Worm (Caenorhabditis elegans) whole organism, L2 larva: ENCODE data around the gene col-71.

Source experiments
- C34F6.9 ChIP-seq: fragments of 150-350 bp; optimal IDR thresholded peaks from 2 replicates; lab custom pipeline; 2014; ENCODE audit warnings: missing biosample characterization, missing genetic modification characterization
- R02D3.7 ChIP-seq: fragments of 150-350 bp; optimal IDR thresholded peaks from 2 replicates; lab custom pipeline; 2014; ENCODE audit warnings: missing biosample characterization, missing genetic modification characterization
- ama-1 ChIP-seq: fragments of 150-350 bp; optimal IDR thresholded peaks from 2 replicates; lab custom pipeline; 2018; ENCODE audit warnings: inconsistent platforms
- blmp-1 ChIP-seq: sonication (generic microtip); optimal IDR thresholded peaks from 2 replicates; lab custom pipeline; 2017; ENCODE audit warnings: missing genetic modification characterization, mild to moderate bottlenecking, missing compliant biosample characterization, antibody characterized with exemption, moderate library complexity; ENCODE audit not compliant: insufficient read depth
- ceh-16 ChIP-seq: fragments of 150-350 bp; optimal IDR thresholded peaks from 2 replicates; lab custom pipeline; 2014; ENCODE audit warnings: missing biosample characterization, missing genetic modification characterization
- ceh-82 ChIP-seq: fragments of 150-350 bp; optimal IDR thresholded peaks from 2 replicates; lab custom pipeline; 2014; ENCODE audit warnings: missing biosample characterization, missing genetic modification characterization
- dmd-4 ChIP-seq: sonication (generic microtip); optimal IDR thresholded peaks from 2 replicates; lab custom pipeline; 2017; ENCODE audit warnings: missing biosample characterization, missing genetic modification characterization
- egl-27 ChIP-seq: sonication (generic microtip); optimal IDR thresholded peaks from 3 replicates; lab custom pipeline; 2017; ENCODE audit warnings: missing biosample characterization, missing genetic modification reagents, missing genetic modification characterization
- elt-1 ChIP-seq: fragments of 150-350 bp; optimal IDR thresholded peaks from 2 replicates; lab custom pipeline; 2014; ENCODE audit warnings: missing biosample characterization, missing genetic modification characterization
- elt-3 ChIP-seq: sonication (generic microtip); optimal IDR thresholded peaks from 2 replicates; lab custom pipeline; 2017; ENCODE audit warnings: missing biosample characterization, missing genetic modification characterization
- lin-13 ChIP-seq: fragments of 150-350 bp; optimal IDR thresholded peaks from 2 replicates; lab custom pipeline; 2014; ENCODE audit warnings: missing biosample characterization, missing genetic modification reagents, missing genetic modification characterization
- lin-39 ChIP-seq: fragments of 150-350 bp; optimal IDR thresholded peaks from 2 replicates; lab custom pipeline; 2014; ENCODE audit warnings: missing biosample characterization, missing genetic modification reagents, missing genetic modification characterization
- lsy-2 ChIP-seq, 2 experiments: fragments of 150-350 bp in 1 of 2; sonication (generic microtip) in 1 of 2; optimal IDR thresholded peaks; 2 replicates each; lab custom pipeline; 2014 to 2017; ENCODE audit warnings: missing biosample characterization in 2 of 2, missing genetic modification characterization in 2 of 2
- mab-5 ChIP-seq: fragments of 150-350 bp; optimal IDR thresholded peaks from 2 replicates; lab custom pipeline; 2014; ENCODE audit warnings: missing biosample characterization, missing genetic modification characterization
- nhr-10 ChIP-seq: sonication (generic microtip); optimal IDR thresholded peaks from 2 replicates; lab custom pipeline; 2017; ENCODE audit warnings: missing biosample characterization, missing genetic modification characterization
- nhr-11 ChIP-seq: fragments of 150-350 bp; optimal IDR thresholded peaks from 2 replicates; lab custom pipeline; 2014; ENCODE audit warnings: missing biosample characterization, missing genetic modification characterization
- nhr-12 ChIP-seq: fragments of 150-350 bp; optimal IDR thresholded peaks from 2 replicates; lab custom pipeline; 2014; ENCODE audit warnings: missing biosample characterization, missing genetic modification characterization
- nhr-129 ChIP-seq: fragments of 150-350 bp; optimal IDR thresholded peaks from 2 replicates; lab custom pipeline; 2014; ENCODE audit warnings: missing biosample characterization, missing genetic modification characterization
- nhr-21 ChIP-seq: fragments of 150-350 bp; optimal IDR thresholded peaks from 2 replicates; lab custom pipeline; 2014; ENCODE audit warnings: missing biosample characterization, missing genetic modification characterization
- nhr-23 ChIP-seq: fragments of 150-350 bp; optimal IDR thresholded peaks from 2 replicates; lab custom pipeline; 2014; ENCODE audit warnings: missing biosample characterization, missing genetic modification reagents, missing genetic modification characterization
- nhr-237 ChIP-seq: fragments of 150-350 bp; optimal IDR thresholded peaks from 2 replicates; lab custom pipeline; 2014; ENCODE audit warnings: missing biosample characterization, missing genetic modification characterization
- nhr-6 ChIP-seq: fragments of 150-350 bp; optimal IDR thresholded peaks from 2 replicates; lab custom pipeline; 2014; ENCODE audit warnings: missing biosample characterization, missing genetic modification characterization
- sma-3 ChIP-seq: sonication (generic microtip); optimal IDR thresholded peaks from 2 replicates; lab custom pipeline; 2016; ENCODE audit warnings: missing genetic modification reagents, missing genetic modification characterization, missing compliant biosample characterization
- sma-9 ChIP-seq, 2 experiments: fragments of 150-350 bp in 1 of 2; sonication (generic microtip) in 1 of 2; optimal IDR thresholded peaks; 2 replicates each; lab custom pipeline; 2014 to 2016; ENCODE audit warnings: missing genetic modification characterization in 2 of 2, mild to moderate bottlenecking in 1 of 2, missing biosample characterization in 1 of 2, missing compliant biosample characterization in 1 of 2, missing genetic modification reagents in 1 of 2, moderate library complexity in 1 of 2
- snpc-4 ChIP-seq: fragments of 150-350 bp; optimal IDR thresholded peaks from 2 replicates; lab custom pipeline; 2014; ENCODE audit warnings: missing biosample characterization, missing genetic modification characterization
- unc-55 ChIP-seq: fragments of 150-350 bp; sonication (generic microtip); optimal IDR thresholded peaks from 3 replicates; lab custom pipeline; 2014; ENCODE audit warnings: missing biosample characterization, missing genetic modification reagents, missing genetic modification characterization
- ztf-11 ChIP-seq: sonication (generic microtip); optimal IDR thresholded peaks from 2 replicates; lab custom pipeline; 2017; ENCODE audit warnings: missing biosample characterization, missing genetic modification characterization
- ztf-4 ChIP-seq: fragments of 150-350 bp; optimal IDR thresholded peaks from 2 replicates; lab custom pipeline; 2014; ENCODE audit warnings: missing biosample characterization, missing genetic modification characterization

col-71 gene

DNA sequence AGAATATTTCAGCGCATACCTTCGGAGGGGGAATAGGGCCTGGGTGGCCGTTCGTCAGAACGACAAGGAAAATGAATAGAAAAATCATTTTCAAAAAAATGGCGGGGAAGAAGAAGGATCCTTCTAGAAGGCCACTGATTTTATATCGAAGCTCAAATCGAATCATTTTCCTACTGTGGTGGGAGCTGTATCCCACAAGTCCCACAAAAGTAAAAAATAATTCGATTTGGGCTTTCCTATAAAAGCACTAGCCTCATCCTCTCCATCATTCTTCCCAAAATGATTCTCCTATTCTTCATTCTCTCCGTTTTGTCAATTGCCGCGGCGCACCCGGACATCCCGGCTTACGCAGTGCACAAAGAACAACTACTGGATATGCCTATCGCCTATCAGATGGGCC is 44.2 kb downstream of the col-71 start, which contains the start of the genes C16C8.26 and C16C8.19:
Gene C16C8.26 (minus strand): TSS at position 101 of the 400 bp plus-strand sequence.
Gene C16C8.19 (plus strand): TSS at position 279 of the 400 bp plus-strand sequence.
- no peak for TF ChIP-seq nhr-23
- TF ChIP-seq nhr-237 (tag; lab: Kevin White, UChicago), result no peak
- TF ChIP-seq nhr-10 (tag; lab: Kevin White, UChicago), result no peak
- TF ChIP-seq C34F6.9, result no peak
- no peak for TF ChIP-seq elt-3
- TF ChIP-seq nhr-129 (tag; lab: Kevin White, UChicago), result no peak
- TF ChIP-seq nhr-6 (tag; lab: Kevin White, UChicago), result no peak
- TF ChIP-seq lin-39 (tag; lab: Kevin White, UChicago), result no peak
- TF ChIP-seq lsy-2 (tag; optimal IDR thresholded peaks at IDR 0.05; lab: Kevin White, UChicago), result no peak
- TF ChIP-seq ztf-4 (tag; lab: Kevin White, UChicago), result no peak
- TF ChIP-seq lin-13 (GFP tag; lab: Kevin White, UChicago), result no peak
- no peak for TF ChIP-seq nhr-21 (tag; lab: Kevin White, UChicago)
- no peak for TF ChIP-seq R02D3.7
- TF ChIP-seq, all 48 proteins: peak for 0

DNA sequence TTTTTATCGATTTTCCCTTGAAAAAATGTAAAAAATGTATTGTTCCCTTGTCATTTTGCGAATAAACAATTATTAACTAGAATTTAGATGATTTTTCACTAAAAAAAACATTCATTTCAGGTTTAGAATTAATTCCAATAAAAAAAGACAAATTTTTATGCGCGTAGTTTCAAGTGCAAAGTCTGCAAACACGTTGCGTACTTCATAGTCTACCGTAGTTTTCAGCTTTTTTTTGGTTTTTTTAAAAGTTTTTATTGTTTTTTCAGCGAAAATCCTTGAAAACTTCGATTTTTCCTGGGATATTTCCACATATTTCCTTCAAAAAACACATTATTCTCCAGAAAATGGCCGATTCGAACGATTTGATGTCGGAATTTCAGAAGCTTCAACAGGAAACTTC is 48.8 kb downstream of the col-71 start, which contains the start of gene C16C8.11:
Gene C16C8.11 (plus strand): TSS at position 188 of the 400 bp plus-strand sequence.
- TF ChIP-seq ceh-82 (tag; lab: Kevin White, UChicago) (no peak), elt-1 (tag; lab: Kevin White, UChicago) (no peak), nhr-237 (tag; lab: Kevin White, UChicago) (no peak), ceh-16 (no peak), unc-55 (GFP tag; lab: Kevin White, UChicago) (no peak), lsy-2 (tag; optimal IDR thresholded peaks at IDR 0.05; lab: Kevin White, UChicago) (no peak), sma-3 (GFP tag; lab: Kevin White, UChicago) (no peak)

DNA sequence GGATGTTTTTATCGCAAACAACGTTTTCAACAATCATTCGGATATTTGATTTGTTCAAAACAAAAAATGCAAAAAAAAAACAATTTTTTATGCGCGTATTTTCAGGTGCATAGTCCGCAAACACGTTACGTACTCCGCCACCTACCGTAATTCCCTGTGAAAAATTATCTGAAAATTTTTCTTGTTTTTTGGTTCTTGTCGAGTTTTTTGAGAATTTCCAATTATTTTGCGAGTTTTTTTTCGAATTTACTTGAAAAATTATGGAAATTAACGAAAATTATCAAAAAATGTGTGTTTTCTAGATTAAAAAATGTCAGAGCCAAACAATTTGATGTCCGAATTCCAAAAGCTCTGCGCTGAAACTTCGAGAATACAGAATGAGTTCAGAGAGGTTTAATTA is 49.9 kb downstream of the col-71 start, which contains the start of gene C16C8.12:
Gene C16C8.12 (plus strand): TSS at position 301 of the 400 bp plus-strand sequence.
- TF ChIP-seq snpc-4, result no peak
- no peak for TF ChIP-seq elt-3
- TF ChIP-seq ztf-11 (tag; lab: Kevin White, UChicago), result no peak
- no peak for TF ChIP-seq C34F6.9
- TF ChIP-seq ztf-4 (tag; lab: Kevin White, UChicago), result no peak
- TF ChIP-seq blmp-1 (tag; lab: Kevin White, UChicago), result no peak
- no peak for TF ChIP-seq mab-5
- no peak for TF ChIP-seq egl-27 (tag; lab: Kevin White, UChicago)
- TF ChIP-seq sma-9 (GFP tag; optimal IDR thresholded peaks at IDR 0.05; lab: Kevin White, UChicago), result no peak
- TF ChIP-seq sma-9 (tag; optimal IDR thresholded peaks at IDR 0.05; lab: Kevin White, UChicago), result no peak
- no peak for TF ChIP-seq elt-1 (tag; lab: Kevin White, UChicago)
- no peak for TF ChIP-seq nhr-11 (tag; lab: Kevin White, UChicago)
- no peak for TF ChIP-seq dmd-4 (tag; lab: Kevin White, UChicago)
- no peak for TF ChIP-seq nhr-12 (tag; lab: Kevin White, UChicago)
- TF ChIP-seq ama-1 (lab: Kevin White, UChicago), result no peak
- no peak for TF ChIP-seq unc-55 (GFP tag; lab: Kevin White, UChicago)
- TF ChIP-seq, all 48 proteins: peak for 0
